Worm (Caenorhabditis elegans) whole organism, midembryonic: ENCODE data around the gene T28F3.5.

Experiments used
- T22C8.4 ChIP-seq: fragments of 200-800 bp; sonication (Bioruptor generic); IDR thresholded peaks from 2 replicates; pipeline ENCODE4 v1.3.6; 2022; ENCODE audit warnings: missing genetic modification characterization, missing compliant biosample characterization
- flt-1 ChIP-seq: fragments of 200-800 bp; sonication (Bioruptor generic); IDR thresholded peaks from 2 replicates; pipeline ENCODE4 v1.3.6; 2022; ENCODE audit warnings: missing genetic modification characterization, missing compliant biosample characterization
- med-1 ChIP-seq: sonication (generic microtip); optimal IDR thresholded peaks from 2 replicates; lab custom pipeline; 2017; ENCODE audit warnings: missing genetic modification characterization, mild to moderate bottlenecking, missing compliant biosample characterization, antibody characterized with exemption, missing genetic modification reagents; ENCODE audit not compliant: insufficient read depth

DNA sequence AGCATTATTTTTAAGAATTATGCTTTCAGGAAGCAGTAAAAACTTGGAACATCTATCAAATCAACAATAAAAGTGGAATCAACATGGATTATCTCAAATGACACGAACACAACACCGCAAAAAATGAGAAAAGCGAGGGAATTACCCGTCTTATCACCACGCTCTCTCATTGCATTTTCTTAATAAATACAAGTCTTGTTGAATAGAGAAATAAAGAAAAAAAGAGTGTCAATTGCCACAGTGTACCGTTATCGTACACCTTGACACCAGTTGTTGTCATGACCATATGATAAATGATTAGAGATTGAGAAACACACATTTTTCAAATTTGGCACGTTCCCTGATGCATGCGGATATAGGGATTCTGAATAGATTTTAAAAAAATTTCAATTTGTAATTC lies 30.9 kb upstream of the T28F3.5 start:
- TF ChIP-seq med-1 (GFP tag; lab: Kevin White, UChicago), result no peak
- TF ChIP-seq T22C8.4 (GFP tag; lab: Robert Waterston, UW), result no peak
- no peak for TF ChIP-seq flt-1 (GFP tag; lab: Robert Waterston, UW)
